Fruit fly (Drosophila melanogaster) whole organism, pupa: Measurements from ENCODE around the gene ERp44.

Experiments used
- CG10348 ChIP-seq: fragments of 200-800 bp; sonication (Bioruptor generic); IDR thresholded peaks from 2 replicates; pipeline ENCODE4 v1.3.6; 2022; ENCODE audit warnings: missing biosample characterization, missing genetic modification characterization
- CG12605 ChIP-seq: fragments of 200-800 bp; sonication (Bioruptor generic); IDR thresholded peaks from 2 replicates; pipeline ENCODE4 v1.3.6; 2022; ENCODE audit warnings: missing biosample characterization, missing genetic modification characterization
- CG13204 ChIP-seq: fragments of 200-800 bp; sonication (Bioruptor generic); optimal IDR thresholded peaks from 2 replicates; lab custom pipeline; 2018; ENCODE audit warnings: missing biosample characterization, mild to moderate bottlenecking, missing genetic modification characterization, moderate library complexity
- CG14655 ChIP-seq: fragments of 200-800 bp; sonication (Bioruptor generic); optimal IDR thresholded peaks from 3 replicates; lab custom pipeline; 2017; ENCODE audit warnings: mild to moderate bottlenecking, missing biosample characterization, missing genetic modification reagents, missing genetic modification characterization
- CG15710 ChIP-seq: fragments of 200-800 bp; sonication (Bioruptor generic); optimal IDR thresholded peaks from 2 replicates; lab custom pipeline; 2018; ENCODE audit warnings: missing biosample characterization, mild to moderate bottlenecking, missing genetic modification characterization, moderate library complexity
- CG17806 ChIP-seq: fragments of 200-800 bp; sonication (Bioruptor generic); optimal IDR thresholded peaks from 2 replicates; lab custom pipeline; 2018; ENCODE audit warnings: missing biosample characterization, mild to moderate bottlenecking, missing genetic modification characterization, moderate library complexity
- CG32121 ChIP-seq: fragments of 200-800 bp; sonication (Bioruptor generic); IDR thresholded peaks from 2 replicates; pipeline ENCODE4 v1.3.6; 2022; ENCODE audit warnings: missing biosample characterization, missing genetic modification characterization
- CG34367 ChIP-seq: fragments of 200-800 bp; sonication (Bioruptor generic); optimal IDR thresholded peaks from 2 replicates; lab custom pipeline; 2018; ENCODE audit warnings: missing biosample characterization, mild to moderate bottlenecking, missing genetic modification characterization
- CG4496 ChIP-seq: fragments of 200-800 bp; sonication (Bioruptor generic); IDR thresholded peaks from 3 replicates; pipeline ENCODE4 v1.3.6; 2022; ENCODE audit warnings: missing biosample characterization, missing genetic modification characterization
- CG8159 ChIP-seq: fragments of 200-800 bp; sonication (Bioruptor generic); optimal IDR thresholded peaks from 3 replicates; lab custom pipeline; 2018; ENCODE audit warnings: missing biosample characterization, mild to moderate bottlenecking, missing genetic modification characterization, moderate library complexity
- CG8301 ChIP-seq: fragments of 200-800 bp; sonication (Bioruptor generic); optimal IDR thresholded peaks from 2 replicates; lab custom pipeline; 2018; ENCODE audit warnings: missing biosample characterization, mild to moderate bottlenecking, missing genetic modification characterization
- CG9948 ChIP-seq: fragments of 200-800 bp; sonication (Bioruptor generic); optimal IDR thresholded peaks from 2 replicates; lab custom pipeline; 2018; ENCODE audit warnings: missing biosample characterization, mild to moderate bottlenecking, missing genetic modification characterization, moderate library complexity
- D1 ChIP-seq: fragments of 200-800 bp; sonication (Bioruptor generic); optimal IDR thresholded peaks from 2 replicates; lab custom pipeline; 2018; ENCODE audit warnings: missing biosample characterization, mild to moderate bottlenecking, missing genetic modification characterization, moderate library complexity
- EcR ChIP-seq: fragments of 200-800 bp; sonication (Bioruptor generic); optimal IDR thresholded peaks from 3 replicates; lab custom pipeline; 2019; ENCODE audit warnings: missing biosample characterization, missing genetic modification characterization, mild to moderate bottlenecking, moderate library complexity, missing genetic modification reagents
- Ets98B ChIP-seq: fragments of 200-800 bp; sonication (Bioruptor generic); IDR thresholded peaks from 2 replicates; pipeline ENCODE4 v1.3.6; 2022; ENCODE audit warnings: missing biosample characterization, missing genetic modification characterization
- Pif1A ChIP-seq: fragments of 200-800 bp; sonication (Bioruptor generic); optimal IDR thresholded peaks from 3 replicates; lab custom pipeline; 2016; ENCODE audit warnings: missing biosample characterization, missing genetic modification characterization
- Pif1B ChIP-seq: fragments of 200-800 bp; sonication (Bioruptor generic); optimal IDR thresholded peaks from 3 replicates; lab custom pipeline; 2016; ENCODE audit warnings: missing biosample characterization, missing genetic modification characterization
- Snoo ChIP-seq: fragments of 200-800 bp; sonication (Bioruptor generic); optimal IDR thresholded peaks from 3 replicates; lab custom pipeline; 2017; ENCODE audit warnings: missing biosample characterization, mild to moderate bottlenecking, missing genetic modification characterization, inconsistent platforms
- fd96Ca ChIP-seq: fragments of 200-800 bp; sonication (Bioruptor generic); IDR thresholded peaks from 3 replicates; pipeline ENCODE4 v1.3.6; 2022; ENCODE audit warnings: missing biosample characterization, missing genetic modification characterization
- gl ChIP-seq: fragments of 200-800 bp; sonication (Bioruptor generic); optimal IDR thresholded peaks from 2 replicates; lab custom pipeline; 2018; ENCODE audit warnings: missing biosample characterization, mild to moderate bottlenecking, missing genetic modification characterization
- rn ChIP-seq: fragments of 200-800 bp; sonication (Bioruptor generic); IDR thresholded peaks from 2 replicates; pipeline ENCODE4 v1.3.6; 2022; ENCODE audit warnings: missing biosample characterization, missing genetic modification characterization

Gene ERp44

dm6 chrX:16320197-16320921 is 22.8 kb upstream of the ERp44 start, which contains the start of gene Cyp1:
Gene Cyp1, minus strand, starts transcription at chrX:16320370.
- peak; percentile 16 for TF ChIP-seq Snoo (tag; lab: Kevin White, UChicago)
- peak; percentile 44 for TF ChIP-seq Pif1B (GFP tag; lab: Kevin White, UChicago)
- no peak for TF ChIP-seq CG17806 (tag; lab: Kevin White, UChicago)
- TF ChIP-seq CG10348 (GFP tag; lab: Robert Waterston, UW), result no peak
- TF ChIP-seq CG4496 (GFP tag; lab: Robert Waterston, UW), result peak; percentile 45; the same call in 1 of the 3 replicates
- peak; percentile 6 for TF ChIP-seq EcR
- peak; percentile 50 for TF ChIP-seq CG12605 (GFP tag; lab: Robert Waterston, UW)
- TF ChIP-seq CG8159 (tag; lab: Kevin White, UChicago), result no peak
- peak; percentile 42 for TF ChIP-seq Ets98B (GFP tag; lab: Robert Waterston, UW)
- no peak for TF ChIP-seq gl (tag; lab: Kevin White, UChicago)
- TF ChIP-seq fd96Ca (GFP tag; lab: Robert Waterston, UW), result peak; percentile 59; the same call in 2 of the 3 replicates

- TF ChIP-seq fd96Ca (GFP tag; lab: Robert Waterston, UW) (no peak), CG17806 (tag; lab: Kevin White, UChicago) (no peak), CG13204 (GFP tag; lab: Kevin White, UChicago) (no peak)
Observed at dm6 chrX:16319558-16319924, 22.0 kb upstream of the ERp44 start.

- no peak for TF ChIP-seq D1 (tag; lab: Kevin White, UChicago)
- peak; percentile 71 for TF ChIP-seq CG34367 (tag; lab: Kevin White, UChicago)
- TF ChIP-seq CG14655 (GFP tag; lab: Kevin White, UChicago), result no peak
- TF ChIP-seq Pif1A (GFP tag; lab: Kevin White, UChicago), result peak; percentile 82
- peak; percentile 83 for TF ChIP-seq fd96Ca (GFP tag; lab: Robert Waterston, UW)
- TF ChIP-seq rn (GFP tag; lab: Robert Waterston, UW), result peak; percentile 64
- peak; percentile 76 for TF ChIP-seq CG8301
- TF ChIP-seq CG13204 (GFP tag; lab: Kevin White, UChicago), result no peak
- peak; percentile 76 for TF ChIP-seq CG8159 (tag; lab: Kevin White, UChicago)
- peak; percentile 48; the same call in 1 of the 2 replicates for TF ChIP-seq CG32121 (GFP tag; lab: Robert Waterston, UW)
- peak; percentile 68 for TF ChIP-seq CG12605 (GFP tag; lab: Robert Waterston, UW)
- TF ChIP-seq Pif1B (GFP tag; lab: Kevin White, UChicago), result peak; percentile 86
- TF ChIP-seq CG10348 (GFP tag; lab: Robert Waterston, UW), result no peak
- peak; percentile 87 for TF ChIP-seq CG4496 (GFP tag; lab: Robert Waterston, UW)
- TF ChIP-seq EcR, result peak; percentile 94
- peak; percentile 73 for TF ChIP-seq Ets98B (GFP tag; lab: Robert Waterston, UW)
- TF ChIP-seq Snoo (tag; lab: Kevin White, UChicago), result peak; percentile 39
- peak; percentile 68 for TF ChIP-seq CG15710
- TF ChIP-seq gl (tag; lab: Kevin White, UChicago), result no peak
- TF ChIP-seq CG17806 (tag; lab: Kevin White, UChicago), result peak; percentile 77
- TF ChIP-seq CG9948 (tag; lab: Kevin White, UChicago), result peak; percentile 79
Observed at dm6 chrX:16318858-16319557, 21.5 kb upstream of the ERp44 start.

dm6 chrX:16313078-16313875 is 15.8 kb upstream of the ERp44 start, which contains the start of the genes CG9915 and SWIP:
Gene CG9915, minus strand, starts transcription at chrX:16313138.
Gene SWIP, plus strand, starts transcription at chrX:16313709.
- TF ChIP-seq CG15710, result peak; percentile 3
- no peak for TF ChIP-seq CG8159 (tag; lab: Kevin White, UChicago)
- 0 out of 3 replicates have a peak, but pooled peaks have one; percentile 18 for TF ChIP-seq CG4496 (GFP tag; lab: Robert Waterston, UW)
- TF ChIP-seq EcR, result no peak
- no peak for TF ChIP-seq CG9948 (tag; lab: Kevin White, UChicago)
- TF ChIP-seq Pif1B (GFP tag; lab: Kevin White, UChicago), result no peak
- TF ChIP-seq CG32121 (GFP tag; lab: Robert Waterston, UW), result no peak
- no peak for TF ChIP-seq CG12605 (GFP tag; lab: Robert Waterston, UW)
- no peak for TF ChIP-seq rn (GFP tag; lab: Robert Waterston, UW)
- no peak for TF ChIP-seq CG8301
- no peak for TF ChIP-seq D1 (tag; lab: Kevin White, UChicago)
- no peak for TF ChIP-seq CG14655 (GFP tag; lab: Kevin White, UChicago)
- no peak for TF ChIP-seq CG10348 (GFP tag; lab: Robert Waterston, UW)
- no peak for TF ChIP-seq CG17806 (tag; lab: Kevin White, UChicago)
- TF ChIP-seq, all 21 proteins: peak for 2

dm6 chrX:16309764-16310163 is 12.2 kb upstream of the ERp44 start:
- TF ChIP-seq CG32121 (GFP tag; lab: Robert Waterston, UW) (no peak), CG8159 (tag; lab: Kevin White, UChicago) (no peak), gl (tag; lab: Kevin White, UChicago) (no peak)
